Worm (Caenorhabditis elegans) whole organism, young adult: ENCODE measurements around the gene ugt-1.
A peak's percentile ranks its signal among the peaks of the same experiment; 100 is the strongest.

Experiments
- B0019.2 ChIP-seq: fragments of 200-800 bp; sonication (Bioruptor generic); conservative IDR thresholded peaks from 2 replicates; pipeline ENCODE4 v1.3.6; 2022; ENCODE audit warnings: missing genetic modification reagents, missing genetic modification characterization, missing compliant biosample characterization
- B0035.1 ChIP-seq: sonication (generic microtip); optimal IDR thresholded peaks from 2 replicates; lab custom pipeline; 2016; ENCODE audit warnings: missing genetic modification characterization, mild to moderate bottlenecking, missing compliant biosample characterization, missing genotype, missing genetic modification reagents
- D2030.7 ChIP-seq: fragments of 200-800 bp; sonication (Bioruptor generic); IDR thresholded peaks from 2 replicates; pipeline ENCODE4 v1.3.6; 2022; ENCODE audit warnings: missing genetic modification reagents, missing genetic modification characterization, missing compliant biosample characterization
- F23B12.7 ChIP-seq: sonication (generic microtip); optimal IDR thresholded peaks from 2 replicates; lab custom pipeline; 2017; ENCODE audit warnings: missing genetic modification characterization, mild to moderate bottlenecking, missing compliant biosample characterization, antibody characterized with exemption, moderate library complexity; ENCODE audit not compliant: insufficient read depth
- F37B4.10 ChIP-seq: fragments of 200-800 bp; sonication (Bioruptor generic); IDR thresholded peaks from 2 replicates; pipeline ENCODE4 v1.3.6; 2022; ENCODE audit warnings: missing genetic modification characterization, missing compliant biosample characterization
- F39B2.1 ChIP-seq: fragments of 200-800 bp; sonication (Bioruptor generic); IDR thresholded peaks from 2 replicates; pipeline ENCODE4 v1.3.6; 2022; ENCODE audit warnings: missing genetic modification reagents, missing genetic modification characterization, missing compliant biosample characterization
- F49E8.2 ChIP-seq: sonication (generic microtip); optimal IDR thresholded peaks from 3 replicates; lab custom pipeline; 2017; ENCODE audit warnings: missing genetic modification characterization, mild to moderate bottlenecking, missing compliant biosample characterization, antibody characterized with exemption, moderate library complexity; ENCODE audit not compliant: insufficient read depth
- F52B5.7 ChIP-seq: sonication (generic microtip); optimal IDR thresholded peaks from 2 replicates; lab custom pipeline; 2016; ENCODE audit warnings: mild to moderate bottlenecking, missing genetic modification characterization, missing compliant biosample characterization
- T07F8.4 ChIP-seq: sonication (generic microtip); optimal IDR thresholded peaks from 2 replicates; lab custom pipeline; 2016; ENCODE audit warnings: mild to moderate bottlenecking, missing genetic modification characterization, moderate library complexity, missing compliant biosample characterization
- Y53F4B.3 ChIP-seq: fragments of 200-800 bp; sonication (Bioruptor generic); IDR thresholded peaks from 2 replicates; pipeline ENCODE4 v1.3.6; 2022; ENCODE audit warnings: missing genetic modification reagents, missing genetic modification characterization, missing compliant biosample characterization
- Y67H2A.10 ChIP-seq: fragments of 200-800 bp; sonication (Bioruptor generic); conservative IDR thresholded peaks from 2 replicates; pipeline ENCODE4 v1.3.6; 2022; ENCODE audit warnings: missing genetic modification reagents, missing genetic modification characterization, missing compliant biosample characterization
- ama-1 ChIP-seq, 3 experiments: fragments of 150-350 bp in 1 of 3; sonication (generic microtip) in 2 of 3; optimal IDR thresholded peaks; 2 replicates each; lab custom pipeline; 2014 to 2018; ENCODE audit warnings: missing biosample characterization in 2 of 3, missing genetic modification characterization in 2 of 3, missing genetic modification reagents in 2 of 3
- aptf-3 ChIP-seq: fragments of 200-800 bp; sonication (Bioruptor generic); IDR thresholded peaks from 2 replicates; pipeline ENCODE4 v1.3.6; 2022; ENCODE audit warnings: missing genetic modification characterization, missing compliant biosample characterization
- athp-1 ChIP-seq: sonication (generic microtip); optimal IDR thresholded peaks from 2 replicates; lab custom pipeline; 2017; ENCODE audit warnings: mild to moderate bottlenecking, missing genetic modification characterization, missing compliant biosample characterization
- attf-5 ChIP-seq: fragments of 200-800 bp; sonication (Bioruptor generic); optimal IDR thresholded peaks from 2 replicates; lab custom pipeline; 2018; ENCODE audit warnings: mild to moderate bottlenecking, missing genetic modification characterization, missing compliant biosample characterization
- ccch-3 ChIP-seq: fragments of 200-800 bp; sonication (Bioruptor generic); optimal IDR thresholded peaks from 2 replicates; lab custom pipeline; 2018; ENCODE audit warnings: mild to moderate bottlenecking, missing genetic modification characterization, missing compliant biosample characterization
- ceh-27 ChIP-seq: fragments of 200-800 bp; sonication (Bioruptor generic); optimal IDR thresholded peaks from 2 replicates; lab custom pipeline; 2018; ENCODE audit warnings: mild to moderate bottlenecking, missing genetic modification characterization, moderate library complexity, missing compliant biosample characterization
- ceh-40 ChIP-seq: fragments of 200-800 bp; sonication (Bioruptor generic); IDR thresholded peaks from 2 replicates; pipeline ENCODE4 v1.3.6; 2022; ENCODE audit warnings: missing genetic modification characterization, missing compliant biosample characterization
- ceh-58 ChIP-seq: fragments of 200-800 bp; sonication (Bioruptor generic); IDR thresholded peaks from 2 replicates; pipeline ENCODE4 v1.3.6; 2022; ENCODE audit warnings: missing genetic modification characterization, missing compliant biosample characterization
- chd-7 ChIP-seq: sonication (generic microtip); optimal IDR thresholded peaks from 2 replicates; lab custom pipeline; 2016; ENCODE audit warnings: mild to moderate bottlenecking, missing genetic modification characterization, moderate library complexity, missing compliant biosample characterization
- die-1 ChIP-seq: sonication (generic microtip); optimal IDR thresholded peaks from 2 replicates; lab custom pipeline; 2016; ENCODE audit warnings: missing genotype, mild to moderate bottlenecking, missing genetic modification characterization, missing compliant biosample characterization
- egrh-3 ChIP-seq: fragments of 200-800 bp; sonication (Bioruptor generic); IDR thresholded peaks from 2 replicates; pipeline ENCODE4 v1.3.6; 2022; ENCODE audit warnings: missing genetic modification reagents, missing genetic modification characterization, missing compliant biosample characterization
- ekl-4 ChIP-seq: fragments of 200-800 bp; sonication (Bioruptor generic); IDR thresholded peaks from 2 replicates; pipeline ENCODE4 v1.3.6; 2022; ENCODE audit warnings: missing genetic modification reagents, missing genetic modification characterization, missing compliant biosample characterization
- gei-17 ChIP-seq: fragments of 200-800 bp; sonication (Bioruptor generic); optimal IDR thresholded peaks from 2 replicates; lab custom pipeline; 2018; ENCODE audit warnings: mild to moderate bottlenecking, missing genetic modification characterization, missing compliant biosample characterization
- hlh-12 ChIP-seq: sonication (generic microtip); optimal IDR thresholded peaks from 2 replicates; lab custom pipeline; 2016; ENCODE audit warnings: missing genetic modification characterization, missing compliant biosample characterization
- hmg-20 ChIP-seq: fragments of 200-800 bp; sonication (Bioruptor generic); IDR thresholded peaks from 2 replicates; pipeline ENCODE4 v1.3.6; 2022; ENCODE audit warnings: missing genetic modification reagents, missing genetic modification characterization, missing compliant biosample characterization
- lag-1 ChIP-seq: fragments of 200-800 bp; sonication (Bioruptor generic); IDR thresholded peaks from 2 replicates; pipeline ENCODE4 v1.3.6; 2022; ENCODE audit warnings: missing genetic modification reagents, missing genetic modification characterization, missing compliant biosample characterization
- lir-1 ChIP-seq: fragments of 200-800 bp; sonication (Bioruptor generic); conservative IDR thresholded peaks from 2 replicates; pipeline ENCODE4 v1.3.6; 2022; ENCODE audit warnings: missing genetic modification reagents, missing genetic modification characterization, missing compliant biosample characterization
- lsl-1 ChIP-seq: fragments of 200-800 bp; sonication (Bioruptor generic); optimal IDR thresholded peaks from 2 replicates; lab custom pipeline; 2018; ENCODE audit warnings: mild to moderate bottlenecking, missing genetic modification characterization, moderate library complexity, missing compliant biosample characterization
- mcd-1 ChIP-seq: fragments of 200-800 bp; sonication (Bioruptor generic); IDR thresholded peaks from 2 replicates; pipeline ENCODE4 v1.3.6; 2022; ENCODE audit warnings: missing genetic modification reagents, missing genetic modification characterization, missing compliant biosample characterization
- mel-28 ChIP-seq: sonication (generic microtip); optimal IDR thresholded peaks from 2 replicates; lab custom pipeline; 2016; ENCODE audit warnings: borderline replicate concordance, mild to moderate bottlenecking, missing genetic modification characterization, missing compliant biosample characterization
- pbrm-1 ChIP-seq: fragments of 200-800 bp; sonication (Bioruptor generic); IDR thresholded peaks from 2 replicates; pipeline ENCODE4 v1.3.6; 2022; ENCODE audit warnings: missing genetic modification reagents, missing genetic modification characterization, missing compliant biosample characterization
- rec-8 ChIP-seq, 2 experiments: sonication (generic microtip); optimal IDR thresholded peaks; 2 replicates each; lab custom pipeline; 2016; ENCODE audit warnings: mild to moderate bottlenecking in 2 of 2, missing genetic modification characterization in 2 of 2, missing genetic modification reagents in 2 of 2, missing genotype in 2 of 2, missing biosample characterization in 1 of 2, missing compliant biosample characterization in 1 of 2, moderate library complexity in 1 of 2
- repo-1 ChIP-seq: sonication (generic microtip); optimal IDR thresholded peaks from 2 replicates; lab custom pipeline; 2017; ENCODE audit warnings: mild to moderate bottlenecking, missing genetic modification characterization, missing compliant biosample characterization
- rpc-1 ChIP-seq, 2 experiments: fragments of 150-350 bp in 1 of 2; sonication (generic microtip) in 1 of 2; optimal IDR thresholded peaks; 2 replicates each; lab custom pipeline; 2014 to 2018; ENCODE audit warnings: missing biosample characterization in 1 of 2, missing genetic modification characterization in 1 of 2, missing genetic modification reagents in 1 of 2, missing genotype in 1 of 2
- sdz-38 ChIP-seq: sonication (generic microtip); optimal IDR thresholded peaks from 2 replicates; lab custom pipeline; 2016; ENCODE audit warnings: missing genotype, missing genetic modification characterization, missing compliant biosample characterization
- sea-2 ChIP-seq: fragments of 200-800 bp; sonication (Bioruptor generic); IDR thresholded peaks from 2 replicates; pipeline ENCODE4 v1.3.6; 2022; ENCODE audit warnings: missing genetic modification characterization, missing compliant biosample characterization
- snpc-1.1 ChIP-seq: sonication (generic microtip); optimal IDR thresholded peaks from 2 replicates; lab custom pipeline; 2017; ENCODE audit warnings: missing genetic modification characterization, mild to moderate bottlenecking, missing compliant biosample characterization, antibody characterized with exemption, moderate library complexity, missing genotype, missing genetic modification reagents; ENCODE audit not compliant: insufficient read depth
- snpc-4 ChIP-seq, 5 experiments: fragments of 150-350 bp in 1 of 5; sonication (generic microtip) in 4 of 5; optimal IDR thresholded peaks; 2 replicates each; lab custom pipeline; 2014 to 2018; ENCODE audit warnings: missing genetic modification characterization in 5 of 5, missing biosample characterization in 3 of 5, antibody characterized with exemption in 2 of 5, mild to moderate bottlenecking in 2 of 5, missing compliant biosample characterization in 2 of 5, missing genotype in 2 of 5, moderate library complexity in 2 of 5, missing genetic modification reagents in 1 of 5
- sptf-2 ChIP-seq: fragments of 200-800 bp; sonication (Bioruptor generic); optimal IDR thresholded peaks from 2 replicates; lab custom pipeline; 2018; ENCODE audit warnings: mild to moderate bottlenecking, missing genetic modification characterization, missing compliant biosample characterization
- tbp1 ChIP-seq: fragments of 200-800 bp; sonication (Bioruptor generic); optimal IDR thresholded peaks from 2 replicates; lab custom pipeline; 2018; ENCODE audit warnings: mild to moderate bottlenecking, missing genetic modification characterization, missing compliant biosample characterization
- unc-62 ChIP-seq: fragments of 150-350 bp; optimal IDR thresholded peaks from 2 replicates; lab custom pipeline; 2014; ENCODE audit warnings: missing biosample characterization, missing genetic modification reagents, missing genetic modification characterization
- ztf-25 ChIP-seq: fragments of 200-800 bp; sonication (Bioruptor generic); IDR thresholded peaks from 2 replicates; pipeline ENCODE4 v1.3.6; 2022; ENCODE audit warnings: missing genetic modification reagents, missing genetic modification characterization, missing compliant biosample characterization
- ztf-26 ChIP-seq: sonication (generic microtip); optimal IDR thresholded peaks from 2 replicates; lab custom pipeline; 2017; ENCODE audit warnings: missing genetic modification characterization, missing compliant biosample characterization

Gene ugt-1

ce11 chrV:10352928-10353427 is 42.5 kb upstream of the ugt-1 start, which contains the start of gene nol-56 (continued):
- TF ChIP-seq snpc-1.1 (tag; lab: Kevin White, UChicago) (no peak), die-1 (no peak), ztf-26 (tag; lab: Kevin White, UChicago) (no peak), Y53F4B.3 (GFP tag; lab: Robert Waterston, UW) (no peak), F37B4.10 (GFP tag; lab: Robert Waterston, UW) (no peak)

- TF ChIP-seq ztf-25 (GFP tag; lab: Robert Waterston, UW) = no peak
- TF ChIP-seq B0019.2 (GFP tag; lab: Robert Waterston, UW) = no peak
- no peak for TF ChIP-seq ceh-40 (GFP tag; lab: Robert Waterston, UW)
- no peak for TF ChIP-seq Y53F4B.3 (GFP tag; lab: Robert Waterston, UW)
- no peak for TF ChIP-seq F52B5.7 (tag; lab: Kevin White, UChicago)
- peak; percentile 89 for TF ChIP-seq ceh-27 (GFP tag; lab: Kevin White, UChicago)
- TF ChIP-seq athp-1 (tag; lab: Kevin White, UChicago) = peak; percentile 19
- peak in 1 of 2 experiments; percentile 37 for TF ChIP-seq rec-8 (tag; optimal IDR thresholded peaks at IDR 0.05; lab: Kevin White, UChicago)
- peak; percentile 25 for TF ChIP-seq lsl-1
- no peak for TF ChIP-seq F49E8.2 (tag; lab: Kevin White, UChicago)
- no peak for TF ChIP-seq hlh-12
- TF ChIP-seq sea-2 (GFP tag; lab: Robert Waterston, UW) = no peak
- no peak for TF ChIP-seq B0035.1 (tag; lab: Kevin White, UChicago)
- no peak for TF ChIP-seq unc-62 (GFP tag; lab: Kevin White, UChicago)
- TF ChIP-seq egrh-3 (GFP tag; lab: Robert Waterston, UW) = no peak
- TF ChIP-seq F39B2.1 (GFP tag; lab: Robert Waterston, UW) = no peak
- no peak for TF ChIP-seq repo-1
- TF ChIP-seq ekl-4 (GFP tag; lab: Robert Waterston, UW) = peak; percentile 34; the same call in 1 of the 2 replicates
- peak; percentile 35; the same call in 1 of the 2 replicates for TF ChIP-seq pbrm-1
- no peak for TF ChIP-seq lag-1 (GFP tag; lab: Robert Waterston, UW)
- peak; percentile 15; the same call in 1 of the 2 replicates for TF ChIP-seq D2030.7
- peak; percentile 26 for TF ChIP-seq tbp1 (GFP tag; lab: Kevin White, UChicago)
- peak; percentile 69 for TF ChIP-seq mcd-1 (GFP tag; lab: Robert Waterston, UW)
- no peak for TF ChIP-seq F23B12.7 (tag; lab: Kevin White, UChicago)
- no peak for TF ChIP-seq mel-28 (tag; lab: Kevin White, UChicago)
- no peak for TF ChIP-seq snpc-4 (GFP tag; optimal IDR thresholded peaks at IDR 0.05; lab: Kevin White, UChicago)
- peak in 3 of 4 experiments; percentile 24 to 61 (median 56) for TF ChIP-seq snpc-4 (tag; optimal IDR thresholded peaks at IDR 0.05; lab: Kevin White, UChicago)
- no peak for TF ChIP-seq chd-7 (tag; lab: Kevin White, UChicago)
- TF ChIP-seq ama-1 (optimal IDR thresholded peaks at IDR 0.05; lab: Kevin White, UChicago) = no peak
- TF ChIP-seq ama-1 (GFP tag; optimal IDR thresholded peaks at IDR 0.05; lab: Kevin White, UChicago) = no peak
- no peak for TF ChIP-seq sptf-2 (GFP tag; lab: Kevin White, UChicago)
- TF ChIP-seq lir-1 (GFP tag; lab: Robert Waterston, UW) = peak; percentile 49; the same call in 1 of the 2 replicates
- no peak for TF ChIP-seq rpc-1 (optimal IDR thresholded peaks at IDR 0.05; lab: Kevin White, UChicago)
- no peak for TF ChIP-seq rpc-1 (tag; optimal IDR thresholded peaks at IDR 0.05; lab: Kevin White, UChicago)
- no peak for TF ChIP-seq T07F8.4 (tag; lab: Kevin White, UChicago)
- no peak for TF ChIP-seq sdz-38 (tag; lab: Kevin White, UChicago)
- no peak for TF ChIP-seq ceh-58
- TF ChIP-seq aptf-3 = no peak
- TF ChIP-seq Y67H2A.10 (GFP tag; lab: Robert Waterston, UW) = no peak
- TF ChIP-seq gei-17 (GFP tag; lab: Kevin White, UChicago) = no peak
- TF ChIP-seq hmg-20 (GFP tag; lab: Robert Waterston, UW) = no peak
- TF ChIP-seq ccch-3 (GFP tag; lab: Kevin White, UChicago) = peak; percentile 40
- TF ChIP-seq attf-5 (GFP tag; lab: Kevin White, UChicago) = no peak
These were observed 39.6 kb upstream of the ugt-1 start, which contains the start of gene sluh-7 for ce11 chrV:10355773-10356335. Gene sluh-7, minus strand, starts transcription at chrV:10355823.
